Fruit fly (Drosophila melanogaster): ENCODE measurements around the gene ppk31.

The ppk31 gene

DNA sequence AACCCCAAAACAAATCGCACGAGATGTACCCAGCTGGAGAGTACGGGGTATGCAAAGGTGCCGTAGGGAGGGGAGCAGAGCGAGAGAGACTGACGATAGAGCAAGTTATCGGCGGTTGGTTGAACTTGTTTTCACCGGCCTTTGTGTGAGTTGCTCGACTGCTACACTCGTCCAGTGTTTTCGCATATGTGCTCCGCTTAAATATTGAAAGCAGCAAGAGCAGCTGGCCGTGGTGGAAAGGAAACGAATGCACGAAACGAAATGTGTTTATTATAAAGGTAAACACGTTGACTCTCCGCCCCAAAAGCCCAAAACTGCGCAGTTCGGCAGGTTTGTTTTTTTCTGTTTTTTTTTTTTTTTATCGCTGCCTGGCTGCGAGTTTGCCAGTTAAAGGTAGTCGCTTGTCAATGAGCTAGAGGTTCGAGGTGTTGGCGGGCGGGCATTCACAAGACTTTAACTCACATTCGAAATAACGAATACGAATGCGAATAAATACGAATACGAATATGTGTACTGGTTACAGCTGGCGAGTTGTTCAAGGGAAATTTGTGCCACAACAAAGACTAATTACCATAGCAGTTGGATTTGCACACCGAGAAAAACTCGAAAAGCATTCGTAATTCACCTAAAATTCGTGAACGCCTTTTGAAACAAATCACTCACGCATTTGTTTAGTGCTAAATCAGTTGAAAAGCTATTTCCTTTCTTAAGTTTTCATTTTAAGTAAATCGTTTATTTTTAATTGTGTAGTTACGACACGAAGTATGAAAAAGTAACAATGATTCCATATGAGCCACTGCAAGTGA, 33.1 kb upstream of the ppk31 start (continued):
- peak; percentile 18 for TF ChIP-seq dmrt99B (tag; optimal IDR thresholded peaks at IDR 0.05)
- no peak for TF ChIP-seq CG9876 (GFP tag; optimal IDR thresholded peaks at IDR 0.05)
- no peak for TF ChIP-seq Dll (GFP tag; IDR thresholded peaks at IDR 0.05; ENCODE audit: partially characterized antibody)
- no peak for TF ChIP-seq Lpt (GFP tag; optimal IDR thresholded peaks at IDR 0.05)
- TF ChIP-seq CG14965 (GFP tag; optimal IDR thresholded peaks at IDR 0.05; ENCODE audit: borderline replicate concordance): no peak
- TF ChIP-seq odd (GFP tag; optimal IDR thresholded peaks at IDR 0.05): no peak
- TF ChIP-seq Hr39 (optimal IDR thresholded peaks at IDR 0.05): no peak
- TF ChIP-seq CG4404 (GFP tag; IDR thresholded peaks at IDR 0.05): no peak
- 0 out of 2 replicates have a peak, but pooled peaks have one; percentile 12 for TF ChIP-seq E2f1 (GFP tag; IDR thresholded peaks at IDR 0.05)
- TF ChIP-seq Rx (GFP tag; IDR thresholded peaks at IDR 0.05): no peak
- TF ChIP-seq CG14050 (GFP tag; IDR thresholded peaks at IDR 0.05): peak; percentile 42; the same call in 2 of the 3 replicates
- no peak for TF ChIP-seq Six4 (GFP tag; optimal IDR thresholded peaks at IDR 0.05)
- TF ChIP-seq bbx (GFP tag; IDR thresholded peaks at IDR 0.05; ENCODE audit: partially characterized antibody): no peak
- TF ChIP-seq slp2 (GFP tag; optimal IDR thresholded peaks at IDR 0.05): no peak
- TF ChIP-seq lov (optimal IDR thresholded peaks at IDR 0.05): no peak
- TF ChIP-seq lov (GFP tag; IDR thresholded peaks at IDR 0.05): no peak
- TF ChIP-seq jigr1 (GFP tag; IDR thresholded peaks at IDR 0.05): no peak
- TF ChIP-seq NfI (GFP tag; optimal IDR thresholded peaks at IDR 0.05): no peak
- TF ChIP-seq CG3281 (GFP tag; optimal IDR thresholded peaks at IDR 0.05): peak; percentile 47
- TF ChIP-seq CG1832 (GFP tag; optimal IDR thresholded peaks at IDR 0.05): no peak
- TF ChIP-seq NK7.1 (GFP tag; optimal IDR thresholded peaks at IDR 0.05): no peak
- no peak for TF ChIP-seq sd (tag; optimal IDR thresholded peaks at IDR 0.05)
- TF ChIP-seq Side (GFP tag; optimal IDR thresholded peaks at IDR 0.05): no peak
- TF ChIP-seq Max (GFP tag; optimal IDR thresholded peaks at IDR 0.05): no peak
- no peak for TF ChIP-seq nerfin-2 (GFP tag; IDR thresholded peaks at IDR 0.05; ENCODE audit: partially characterized antibody)
- TF ChIP-seq ranshi (GFP tag; IDR thresholded peaks at IDR 0.05): 0 out of 2 replicates have a peak, but pooled peaks have one; percentile 3
- TF ChIP-seq CG4424 (GFP tag; optimal IDR thresholded peaks at IDR 0.05): peak; percentile 13
- TF ChIP-seq ATbp (GFP tag; optimal IDR thresholded peaks at IDR 0.05): no peak
- TF ChIP-seq CG17359 (tag; optimal IDR thresholded peaks at IDR 0.05): peak; percentile 6
- no peak for TF ChIP-seq CG17385 (GFP tag; optimal IDR thresholded peaks at IDR 0.05)
- TF ChIP-seq crp (GFP tag; optimal IDR thresholded peaks at IDR 0.05): no peak
- no peak for TF ChIP-seq CG15073 (GFP tag; optimal IDR thresholded peaks at IDR 0.05)
- TF ChIP-seq dysf (GFP tag; IDR thresholded peaks at IDR 0.05): peak; percentile 66; the same call in 2 of the 3 replicates
- no peak for TF ChIP-seq pzg (GFP tag; optimal IDR thresholded peaks at IDR 0.05)
- TF ChIP-seq CG8290 (GFP tag; optimal IDR thresholded peaks at IDR 0.05): no peak
- TF ChIP-seq CG8290 (tag; optimal IDR thresholded peaks at IDR 0.05): peak in 1 of 2 experiments; percentile 50
- no peak for TF ChIP-seq abd-A (tag; optimal IDR thresholded peaks at IDR 0.05)
- TF ChIP-seq CG34422 (GFP tag; IDR thresholded peaks at IDR 0.05): 0 out of 3 replicates have a peak, but pooled peaks have one; percentile 20
- peak; percentile 64 for TF ChIP-seq CG2120 (GFP tag; optimal IDR thresholded peaks at IDR 0.05)
- no peak for TF ChIP-seq CG17612 (GFP tag; IDR thresholded peaks at IDR 0.05)
- peak; percentile 76 for TF ChIP-seq sens (GFP tag)
- no peak for TF ChIP-seq GATAe (GFP tag; conservative IDR thresholded peaks at IDR 0.05)
- TF ChIP-seq crc (GFP tag; optimal IDR thresholded peaks at IDR 0.05): no peak
- TF ChIP-seq Neu2 (GFP tag; optimal IDR thresholded peaks at IDR 0.05; ENCODE audit: borderline replicate concordance): no peak
- TF ChIP-seq CG6175 (GFP tag; IDR thresholded peaks at IDR 0.05): peak; percentile 56; the same call in 1 of the 3 replicates
- 0 out of 2 replicates have a peak, but pooled peaks have one; percentile 21 for TF ChIP-seq CG31224 (GFP tag; IDR thresholded peaks at IDR 0.05)
- no peak for TF ChIP-seq repo (GFP tag; optimal IDR thresholded peaks at IDR 0.05)
- TF ChIP-seq Camta (GFP tag; optimal IDR thresholded peaks at IDR 0.05): no peak
- no peak for TF ChIP-seq CG6654 (GFP tag; optimal IDR thresholded peaks at IDR 0.05)
- TF ChIP-seq CG13624 (GFP tag; optimal IDR thresholded peaks at IDR 0.05): peak; percentile 93
